Worm (Caenorhabditis elegans) whole organism, midembryonic: Measurements from ENCODE around the gene odr-7.
A peak's percentile ranks its signal among the peaks of the same experiment; 100 is the strongest.

Experiments
- T22C8.4 ChIP-seq: fragments of 200-800 bp; sonication (Bioruptor generic); IDR thresholded peaks from 2 replicates; pipeline ENCODE4 v1.3.6; 2022; ENCODE audit warnings: missing genetic modification characterization, missing compliant biosample characterization
- cog-1 ChIP-seq: sonication (generic microtip); optimal IDR thresholded peaks from 2 replicates; lab custom pipeline; 2016; ENCODE audit warnings: missing genetic modification characterization, missing compliant biosample characterization
- flt-1 ChIP-seq: fragments of 200-800 bp; sonication (Bioruptor generic); IDR thresholded peaks from 2 replicates; pipeline ENCODE4 v1.3.6; 2022; ENCODE audit warnings: missing genetic modification characterization, missing compliant biosample characterization
- klf-2 ChIP-seq: fragments of 200-800 bp; sonication (Bioruptor generic); conservative IDR thresholded peaks from 2 replicates; pipeline ENCODE4 v1.3.6; 2022; ENCODE audit warnings: missing genetic modification reagents, missing genetic modification characterization, missing compliant biosample characterization
- med-1 ChIP-seq: sonication (generic microtip); optimal IDR thresholded peaks from 2 replicates; lab custom pipeline; 2017; ENCODE audit warnings: missing genetic modification characterization, mild to moderate bottlenecking, missing compliant biosample characterization, antibody characterized with exemption, missing genetic modification reagents; ENCODE audit not compliant: insufficient read depth
- ref-1 ChIP-seq: fragments of 200-800 bp; sonication (Bioruptor generic); conservative IDR thresholded peaks from 2 replicates; pipeline ENCODE4 v1.3.6; 2022; ENCODE audit warnings: missing genetic modification reagents, missing genetic modification characterization, missing compliant biosample characterization
- tab-1 ChIP-seq: fragments of 200-800 bp; sonication (Bioruptor generic); IDR thresholded peaks from 2 replicates; pipeline ENCODE4 v1.3.6; 2022; ENCODE audit warnings: missing genetic modification characterization, missing compliant biosample characterization
- ztf-23 ChIP-seq: fragments of 200-800 bp; sonication (Bioruptor generic); IDR thresholded peaks from 2 replicates; pipeline ENCODE4 v1.3.6; 2022; ENCODE audit warnings: missing genetic modification reagents, missing genetic modification characterization, missing compliant biosample characterization
- ztf-29 ChIP-seq: fragments of 200-800 bp; sonication (Bioruptor generic); IDR thresholded peaks from 2 replicates; pipeline ENCODE4 v1.3.6; 2022; ENCODE audit warnings: missing genetic modification reagents, missing genetic modification characterization, missing compliant biosample characterization

Gene odr-7

DNA sequence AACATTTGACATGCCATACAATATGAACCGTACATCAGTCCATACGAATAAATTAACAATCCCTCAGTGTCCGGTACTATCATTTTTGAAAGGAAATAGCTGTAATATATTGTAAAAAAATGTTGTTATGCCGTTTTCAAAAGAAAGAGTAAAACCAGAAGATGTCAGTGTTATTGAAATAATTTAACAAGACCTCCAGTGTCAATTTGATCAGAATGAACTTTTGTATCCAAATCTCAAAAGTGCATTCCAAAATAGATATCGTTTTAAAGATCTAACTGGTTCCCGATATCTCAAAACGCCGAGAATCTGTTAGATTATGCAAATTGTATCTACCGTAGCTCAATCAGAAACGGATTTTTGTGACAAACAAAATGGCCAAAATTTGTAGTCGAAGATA is at the start of gene odr-7:
Gene odr-7, minus strand, starts transcription at position 101 of the 400 bp plus-strand sequence.
- TF ChIP-seq ref-1 (GFP tag; lab: Robert Waterston, UW): no peak
- TF ChIP-seq med-1 (GFP tag; lab: Kevin White, UChicago): no peak

DNA sequence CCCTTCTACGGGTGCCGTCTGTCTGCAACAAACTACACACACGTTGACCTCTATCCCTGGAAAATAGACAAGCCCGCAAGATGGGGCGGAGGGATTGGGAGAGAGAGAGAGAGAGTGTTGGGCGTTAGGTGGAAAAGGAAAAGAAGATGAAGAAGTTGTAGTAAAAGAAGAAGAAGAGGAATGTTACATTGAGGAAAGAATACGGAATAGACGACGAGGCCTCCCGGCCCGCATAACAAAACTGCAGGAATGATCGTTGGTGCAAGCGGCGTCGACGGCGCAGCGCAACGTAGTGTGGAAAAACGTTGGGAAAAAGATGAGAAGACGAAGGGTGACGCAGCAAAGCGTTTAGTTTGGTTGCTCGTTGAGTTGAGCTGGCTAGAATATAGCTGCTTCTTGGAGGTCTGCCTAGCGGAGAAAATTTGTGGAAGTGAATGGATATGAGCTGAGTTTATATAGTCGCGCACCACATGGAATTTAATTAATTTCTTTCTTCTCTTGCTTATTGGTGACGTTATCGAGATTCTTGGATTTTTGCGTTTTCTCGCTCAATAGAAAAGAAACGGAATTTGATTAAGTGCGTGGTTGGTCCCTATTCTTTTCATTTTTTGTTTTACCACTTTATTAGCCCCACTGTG is 48.8 kb upstream of the odr-7 start:
- TF ChIP-seq ref-1 (GFP tag; lab: Robert Waterston, UW) (no peak), med-1 (GFP tag; lab: Kevin White, UChicago) (no peak), tab-1 (no peak), cog-1 (tag; lab: Kevin White, UChicago) (peak; percentile 29), flt-1 (no peak), ztf-29 (GFP tag; lab: Robert Waterston, UW) (0 out of 2 replicates have a peak, but pooled peaks have one; percentile 56), ztf-23 (no peak), klf-2 (no peak), T22C8.4 (GFP tag; lab: Robert Waterston, UW) (no peak)

DNA sequence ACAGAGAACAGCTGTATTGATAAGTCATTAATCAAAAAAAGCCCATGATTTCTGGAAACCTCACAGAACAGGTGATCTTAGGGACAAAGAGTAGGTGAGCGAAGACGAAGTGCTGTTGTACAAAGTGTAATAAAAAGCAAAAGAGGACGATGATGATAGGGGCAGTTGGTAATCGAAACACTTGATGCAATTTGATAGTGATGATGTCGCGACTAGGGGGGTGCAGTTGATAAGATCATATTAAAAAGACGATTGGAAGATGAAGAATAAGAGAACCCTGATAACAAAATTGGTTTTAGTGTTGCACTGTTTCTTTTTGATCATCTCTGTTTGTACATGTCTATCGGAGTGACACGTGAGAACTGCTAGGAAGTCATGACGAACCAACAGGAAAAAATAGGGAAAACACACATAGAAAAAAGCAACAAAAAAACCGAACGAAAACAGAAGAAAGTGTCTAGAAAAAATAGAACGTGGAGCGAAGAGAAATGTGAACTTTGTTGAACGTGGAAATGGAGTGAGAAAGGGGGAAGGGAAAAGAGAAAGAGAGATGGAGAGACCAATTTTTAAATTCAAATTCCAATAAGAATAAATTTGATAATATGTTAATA is 48.0 kb upstream of the odr-7 start:
- TF ChIP-seq tab-1 (no peak), T22C8.4 (GFP tag; lab: Robert Waterston, UW) (no peak), cog-1 (tag; lab: Kevin White, UChicago) (no peak), ref-1 (GFP tag; lab: Robert Waterston, UW) (no peak), med-1 (GFP tag; lab: Kevin White, UChicago) (no peak), ztf-29 (GFP tag; lab: Robert Waterston, UW) (no peak)

DNA sequence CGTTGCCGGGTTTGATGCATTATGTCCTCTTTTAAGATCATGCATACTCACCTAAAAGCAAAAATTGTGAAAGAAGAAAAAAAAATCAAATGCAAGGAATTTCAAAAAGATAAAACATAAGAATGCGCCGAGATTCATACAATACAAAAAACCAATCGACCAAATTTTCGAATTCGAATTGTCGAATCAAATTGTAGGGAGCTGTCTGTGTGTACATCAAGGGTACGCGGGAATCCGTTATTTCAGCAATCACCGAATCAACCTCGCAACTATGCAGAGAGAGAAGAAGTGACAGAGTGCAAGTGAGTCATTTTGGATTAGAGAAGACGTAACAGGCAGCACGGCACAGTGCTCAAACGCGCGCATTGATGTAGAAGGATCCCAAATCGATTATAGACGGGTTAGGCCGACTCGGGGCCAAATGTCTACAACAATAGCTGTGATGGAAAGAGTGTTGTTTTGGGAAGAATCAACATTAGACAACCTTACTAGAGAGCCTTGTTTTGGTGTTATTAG is 41.9 kb upstream of the odr-7 start, which contains the start of gene sdz-19:
Gene sdz-19, minus strand, starts transcription at position 51 of the 516 bp plus-strand sequence.
- TF ChIP-seq ref-1 (GFP tag; lab: Robert Waterston, UW) (no peak), ztf-29 (GFP tag; lab: Robert Waterston, UW) (no peak)

DNA sequence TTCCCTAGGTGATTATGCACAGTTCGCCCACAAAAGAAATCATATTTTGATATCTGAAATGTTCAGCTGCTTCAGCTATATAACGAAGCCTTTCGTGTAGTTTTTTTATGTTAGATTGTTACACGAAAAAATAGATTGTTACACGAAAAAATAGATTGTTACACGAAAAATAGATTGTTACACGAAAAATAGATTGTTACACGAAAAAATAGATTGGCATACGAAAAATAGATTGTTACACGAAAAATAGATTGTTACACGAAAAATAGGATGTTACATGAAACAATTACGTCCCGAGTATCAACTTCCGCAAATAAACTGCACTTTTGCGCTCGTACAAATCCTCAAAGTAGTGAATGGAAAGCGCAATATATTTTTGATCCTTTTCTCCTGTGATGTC is 41.1 kb upstream of the odr-7 start:
- TF ChIP-seq klf-2: 0 out of 2 replicates have a peak, but pooled peaks have one; percentile 50

DNA sequence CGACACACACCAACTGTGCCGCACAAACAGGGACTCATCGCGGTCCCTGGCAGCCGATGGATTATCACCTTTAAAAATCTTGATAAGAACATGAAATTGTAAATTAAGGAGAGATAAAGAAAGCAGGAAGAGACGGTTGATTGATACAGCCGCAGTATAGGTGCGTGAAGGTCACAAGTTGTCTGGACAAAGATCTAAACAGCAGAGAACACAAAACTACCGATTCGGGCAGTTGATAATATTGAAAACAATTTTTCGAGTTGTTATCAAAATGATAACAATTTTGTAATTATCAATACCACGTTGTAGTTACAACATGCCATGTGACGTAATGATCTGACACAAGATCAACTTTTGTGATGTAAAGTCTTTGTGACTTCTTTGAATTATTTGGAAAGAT is 39.3 kb upstream of the odr-7 start:
- TF ChIP-seq ztf-23 (no peak), med-1 (GFP tag; lab: Kevin White, UChicago) (no peak), ref-1 (GFP tag; lab: Robert Waterston, UW) (no peak), klf-2 (no peak), flt-1 (no peak), tab-1 (no peak), cog-1 (tag; lab: Kevin White, UChicago) (peak; percentile 57), ztf-29 (GFP tag; lab: Robert Waterston, UW) (no peak), T22C8.4 (GFP tag; lab: Robert Waterston, UW) (no peak)

DNA sequence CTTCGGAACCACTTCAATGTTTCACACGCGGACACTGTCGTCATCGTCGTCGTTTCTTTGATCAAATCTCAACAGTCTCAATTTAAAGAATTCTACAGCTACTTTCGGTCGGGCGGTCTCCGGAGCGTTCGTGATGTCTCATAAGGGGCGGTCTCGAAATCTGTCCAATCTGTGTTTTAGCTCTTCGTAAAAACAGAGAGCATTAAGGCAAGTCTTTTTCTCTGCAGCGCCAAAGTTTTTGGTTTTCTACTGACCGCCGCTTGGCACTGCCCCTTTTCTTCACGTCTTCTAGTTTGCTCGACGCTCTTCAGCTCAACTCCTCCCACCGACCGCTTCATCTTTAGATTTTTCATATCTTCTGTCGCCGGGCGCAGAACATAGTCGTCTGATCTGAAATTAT is 31.0 kb upstream of the odr-7 start, which contains the start of gene lips-1:
Gene lips-1, plus strand, starts transcription at position 301 of the 400 bp plus-strand sequence.
- TF ChIP-seq ref-1 (GFP tag; lab: Robert Waterston, UW) (no peak), tab-1 (no peak)

DNA sequence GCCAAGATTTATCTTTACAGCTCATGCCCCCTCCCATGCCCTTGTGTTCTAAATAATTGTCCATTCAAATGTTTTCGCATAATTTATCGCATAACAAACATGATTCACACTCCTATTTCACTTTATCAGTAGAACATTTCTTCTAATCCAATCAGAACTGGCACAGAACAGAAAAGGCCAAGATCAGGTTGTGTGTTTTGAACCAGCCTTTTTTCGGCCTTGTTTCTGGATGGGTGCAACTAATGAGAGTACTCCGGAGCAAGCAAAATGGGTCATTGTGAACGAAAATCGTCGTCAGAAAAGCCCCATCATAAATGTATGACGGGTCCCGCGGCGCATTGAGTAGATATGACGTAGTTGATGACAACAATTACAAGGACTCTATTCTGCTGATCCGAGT is 29.7 kb upstream of the odr-7 start:
- TF ChIP-seq ztf-29 (GFP tag; lab: Robert Waterston, UW): no peak
- TF ChIP-seq T22C8.4 (GFP tag; lab: Robert Waterston, UW): no peak
- no peak for TF ChIP-seq ref-1 (GFP tag; lab: Robert Waterston, UW)
- TF ChIP-seq ztf-23: no peak
- TF ChIP-seq cog-1 (tag; lab: Kevin White, UChicago): no peak
- TF ChIP-seq flt-1: no peak
- TF ChIP-seq tab-1: no peak
- TF ChIP-seq klf-2: no peak
- no peak for TF ChIP-seq med-1 (GFP tag; lab: Kevin White, UChicago)

DNA sequence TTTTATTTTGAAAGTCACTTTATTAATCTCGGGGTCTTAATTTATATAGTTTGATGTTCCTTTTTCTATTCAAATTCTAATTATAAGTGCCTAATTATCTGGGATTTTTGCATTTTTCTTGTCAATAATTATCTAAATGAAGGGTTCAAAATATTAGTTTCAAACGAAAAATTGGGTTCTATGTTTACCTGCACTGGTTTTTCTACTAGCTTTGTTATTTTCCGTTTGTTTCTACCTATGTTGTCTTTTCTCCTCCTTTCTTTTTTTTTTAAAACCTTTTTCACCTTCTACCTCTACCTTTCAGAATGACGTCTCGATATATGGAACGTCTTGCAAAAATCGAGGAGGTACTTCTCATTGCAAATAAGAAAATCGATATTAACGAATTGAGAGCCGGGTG is 23.3 kb upstream of the odr-7 start, which contains the start of gene tbc-13:
Gene tbc-13, plus strand, starts transcription at position 301 of the 400 bp plus-strand sequence.
- TF ChIP-seq cog-1 (tag; lab: Kevin White, UChicago) (no peak), ztf-29 (GFP tag; lab: Robert Waterston, UW) (no peak), klf-2 (no peak), tab-1 (no peak), flt-1 (no peak), med-1 (GFP tag; lab: Kevin White, UChicago) (no peak), ref-1 (GFP tag; lab: Robert Waterston, UW) (no peak), T22C8.4 (GFP tag; lab: Robert Waterston, UW) (no peak), ztf-23 (no peak)

DNA sequence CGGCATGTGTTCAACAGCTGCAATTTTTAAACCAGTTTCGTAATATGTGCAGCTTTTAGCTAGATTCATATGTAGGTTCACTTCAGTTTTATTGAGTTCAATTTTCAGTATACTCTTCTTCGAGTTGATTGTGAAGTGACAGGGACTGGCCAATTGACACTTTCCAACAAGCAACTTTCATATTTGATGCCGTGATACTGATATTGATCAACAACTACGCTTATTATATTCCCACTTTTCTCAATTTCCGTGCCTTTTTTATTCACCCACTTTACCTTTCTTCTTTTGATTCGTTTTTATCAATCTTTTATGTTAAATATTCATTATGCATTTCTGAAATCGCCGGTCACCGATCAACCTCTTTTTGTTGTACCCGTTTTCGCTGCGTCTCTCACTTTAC is 22.6 kb upstream of the odr-7 start:
- no peak for TF ChIP-seq ztf-29 (GFP tag; lab: Robert Waterston, UW)
- TF ChIP-seq tab-1: no peak
- TF ChIP-seq klf-2: no peak
- TF ChIP-seq cog-1 (tag; lab: Kevin White, UChicago): no peak
- no peak for TF ChIP-seq T22C8.4 (GFP tag; lab: Robert Waterston, UW)
- TF ChIP-seq med-1 (GFP tag; lab: Kevin White, UChicago): no peak
- TF ChIP-seq ztf-23: no peak
- TF ChIP-seq ref-1 (GFP tag; lab: Robert Waterston, UW): no peak
- TF ChIP-seq flt-1: no peak
